Fruit fly (Drosophila melanogaster) whole organism, wandering third instar larva: ENCODE results near the gene CG33177.
A peak's percentile ranks its signal among the peaks of the same experiment; 100 is the strongest.

Source experiments
- Hnf4 ChIP-seq: fragments of 200-800 bp; sonication (Bioruptor generic); optimal IDR thresholded peaks from 2 replicates; lab custom pipeline; 2016; ENCODE audit warnings: missing biosample characterization, mild to moderate bottlenecking, missing genetic modification characterization
- N ChIP-seq: fragments of >200 bp; optimal IDR thresholded peaks from 2 replicates; lab custom pipeline; 2018; ENCODE audit warnings: missing biosample characterization, missing external identifiers, missing genetic modification characterization
- OdsH ChIP-seq: fragments of 200-800 bp; sonication (Bioruptor generic); optimal IDR thresholded peaks from 2 replicates; lab custom pipeline; 2016; ENCODE audit warnings: missing biosample characterization, mild to moderate bottlenecking, missing genetic modification characterization
- brk ChIP-seq: fragments of 200-800 bp; sonication (Bioruptor generic); optimal IDR thresholded peaks from 2 replicates; lab custom pipeline; 2016; ENCODE audit warnings: missing biosample characterization, mild to moderate bottlenecking, missing genetic modification characterization
- h ChIP-seq: fragments of 200-800 bp; sonication (Bioruptor generic); optimal IDR thresholded peaks from 3 replicates; lab custom pipeline; 2016; ENCODE audit warnings: missing biosample characterization, mild to moderate bottlenecking, missing genetic modification characterization

dm6 chrX:15070137-15070536, 11.0 kb upstream of the CG33177 start:
- TF ChIP-seq brk (peak; percentile 45), Hnf4 (GFP tag; lab: Kevin White, UChicago) (no peak), N (GFP tag; lab: Kevin White, UChicago) (no peak), h (GFP tag; lab: Kevin White, UChicago) (no peak), OdsH (GFP tag; lab: Kevin White, UChicago) (no peak)
